Fruit fly (Drosophila melanogaster) whole organism, wandering third instar larva: ENCODE measurements around the gene Mlp84B.

Source experiments
- Abd-B ChIP-seq: fragments of >200 bp; optimal IDR thresholded peaks from 2 replicates; lab custom pipeline; 2017; ENCODE audit warnings: missing biosample characterization, missing genetic modification characterization
- CG32264 ChIP-seq: fragments of 200-800 bp; sonication (Bioruptor generic); optimal IDR thresholded peaks from 2 replicates; lab custom pipeline; 2016; ENCODE audit warnings: missing biosample characterization, missing genetic modification characterization
- CG9705 ChIP-seq: fragments of 200-800 bp; sonication (Bioruptor generic); optimal IDR thresholded peaks from 2 replicates; lab custom pipeline; 2018; ENCODE audit warnings: missing biosample characterization, mild to moderate bottlenecking, missing genetic modification characterization
- CrebA ChIP-seq: fragments of 200-800 bp; sonication (Bioruptor generic); optimal IDR thresholded peaks from 2 replicates; lab custom pipeline; 2016; ENCODE audit warnings: missing biosample characterization, mild to moderate bottlenecking, missing genetic modification characterization, borderline replicate concordance
- Dfd ChIP-seq: fragments of >200 bp; optimal IDR thresholded peaks from 2 replicates; lab custom pipeline; 2017; ENCODE audit warnings: missing biosample characterization, missing genetic modification characterization
- Dif ChIP-seq: fragments of 200-275, 200-300 bp; sonication (Bioruptor generic); optimal IDR thresholded peaks from 2 replicates; lab custom pipeline; 2018; ENCODE audit warnings: missing biosample characterization, missing genetic modification characterization; ENCODE audit not compliant: partially characterized antibody
- GATAd ChIP-seq: sonication (Bioruptor generic); optimal IDR thresholded peaks from 2 replicates; lab custom pipeline; 2016; ENCODE audit warnings: missing biosample characterization, missing genetic modification characterization
- HLH106 ChIP-seq: fragments of 200-800 bp; optimal IDR thresholded peaks from 3 replicates; lab custom pipeline; 2019; ENCODE audit warnings: missing biosample characterization, mild to moderate bottlenecking, missing genetic modification characterization, moderate library complexity
- Hnf4 ChIP-seq: fragments of 200-800 bp; sonication (Bioruptor generic); optimal IDR thresholded peaks from 2 replicates; lab custom pipeline; 2016; ENCODE audit warnings: missing biosample characterization, mild to moderate bottlenecking, missing genetic modification characterization
- Hr78 ChIP-seq: fragments of >200 bp; optimal IDR thresholded peaks from 2 replicates; lab custom pipeline; 2017; ENCODE audit warnings: missing biosample characterization, missing genetic modification characterization
- Hr83 ChIP-seq: fragments of 200-300 bp; sonication (Bioruptor generic); optimal IDR thresholded peaks from 2 replicates; lab custom pipeline; 2016; ENCODE audit warnings: missing biosample characterization, mild to moderate bottlenecking, missing genetic modification characterization, moderate library complexity; ENCODE audit not compliant: poor library complexity, severe bottlenecking
- Jra ChIP-seq: sonication (Bioruptor generic); optimal IDR thresholded peaks from 2 replicates; lab custom pipeline; 2016; ENCODE audit warnings: missing biosample characterization, missing genetic modification characterization
- Mio ChIP-seq: sonication (Bioruptor generic); optimal IDR thresholded peaks from 2 replicates; lab custom pipeline; 2016; ENCODE audit warnings: missing biosample characterization, missing genetic modification characterization
- Myc ChIP-seq: fragments of >200 bp; optimal IDR thresholded peaks from 2 replicates; lab custom pipeline; 2017
- N ChIP-seq: fragments of >200 bp; optimal IDR thresholded peaks from 2 replicates; lab custom pipeline; 2018; ENCODE audit warnings: missing biosample characterization, missing external identifiers, missing genetic modification characterization
- OdsH ChIP-seq: fragments of 200-800 bp; sonication (Bioruptor generic); optimal IDR thresholded peaks from 2 replicates; lab custom pipeline; 2016; ENCODE audit warnings: missing biosample characterization, mild to moderate bottlenecking, missing genetic modification characterization
- Rel ChIP-seq, 2 experiments: fragments of 200-800 bp; sonication (Bioruptor generic) in 1 of 2; optimal IDR thresholded peaks; 2 replicates in 1 of 2; 3 replicates in 1 of 2; lab custom pipeline; 2016 to 2019; ENCODE audit warnings: mild to moderate bottlenecking in 2 of 2, missing biosample characterization in 2 of 2, missing genetic modification characterization in 2 of 2, moderate library complexity in 1 of 2
- Sp1 ChIP-seq: fragments of 200-800 bp; sonication (Bioruptor generic); optimal IDR thresholded peaks from 3 replicates; lab custom pipeline; 2019; ENCODE audit warnings: missing biosample characterization, mild to moderate bottlenecking, missing genetic modification characterization, moderate library complexity
- Vsx2 ChIP-seq: fragments of 200-300, 225-300 bp; sonication (Bioruptor generic); optimal IDR thresholded peaks from 2 replicates; lab custom pipeline; 2018; ENCODE audit warnings: missing biosample characterization, missing genetic modification characterization; ENCODE audit not compliant: partially characterized antibody
- br ChIP-seq: fragments of 200-800 bp; sonication (Bioruptor generic); optimal IDR thresholded peaks from 2 replicates; lab custom pipeline; 2016; ENCODE audit warnings: missing biosample characterization, missing genetic modification characterization
- brk ChIP-seq: fragments of 200-800 bp; sonication (Bioruptor generic); optimal IDR thresholded peaks from 2 replicates; lab custom pipeline; 2016; ENCODE audit warnings: missing biosample characterization, mild to moderate bottlenecking, missing genetic modification characterization
- dl ChIP-seq, 2 experiments: fragments of 175-275, 200-275 bp in 1 of 2; fragments of 200-275 bp in 1 of 2; sonication (Bioruptor generic); optimal IDR thresholded peaks; lab custom pipeline; 2018; ENCODE audit warnings: mild to moderate bottlenecking in 2 of 2, missing biosample characterization in 2 of 2, missing genetic modification characterization in 2 of 2, moderate library complexity in 2 of 2; ENCODE audit not compliant: partially characterized antibody in 2 of 2, insufficient read depth in 1 of 2
- dmrt93B ChIP-seq: fragments of 200-800 bp; sonication (Bioruptor generic); optimal IDR thresholded peaks from 2 replicates; lab custom pipeline; 2018; ENCODE audit warnings: missing biosample characterization, mild to moderate bottlenecking, missing genetic modification characterization
- dsf ChIP-seq: sonication (Bioruptor generic); optimal IDR thresholded peaks from 2 replicates; lab custom pipeline; 2016; ENCODE audit warnings: missing biosample characterization, missing genetic modification characterization, borderline replicate concordance
- ey ChIP-seq: fragments of 200-800 bp; sonication (Bioruptor generic); optimal IDR thresholded peaks from 2 replicates; lab custom pipeline; 2016; ENCODE audit warnings: missing biosample characterization, missing genetic modification characterization
- foxo ChIP-seq, 2 experiments: fragments of 200-800 bp; sonication (Bioruptor generic); optimal IDR thresholded peaks; 2 replicates in 1 of 2; 3 replicates in 1 of 2; lab custom pipeline; 2016 to 2017; ENCODE audit warnings: missing biosample characterization in 2 of 2, missing genetic modification characterization in 2 of 2
- fru ChIP-seq: fragments of 200-800 bp; sonication (Bioruptor generic); optimal IDR thresholded peaks from 3 replicates; lab custom pipeline; 2016; ENCODE audit warnings: missing biosample characterization, mild to moderate bottlenecking, missing genetic modification characterization
- h ChIP-seq: fragments of 200-800 bp; sonication (Bioruptor generic); optimal IDR thresholded peaks from 3 replicates; lab custom pipeline; 2016; ENCODE audit warnings: missing biosample characterization, mild to moderate bottlenecking, missing genetic modification characterization
- jim ChIP-seq: fragments of 175-275, 200-325 bp; sonication (Bioruptor generic); optimal IDR thresholded peaks from 2 replicates; lab custom pipeline; 2016; ENCODE audit warnings: missing biosample characterization, mild to moderate bottlenecking, missing genetic modification characterization
- lola ChIP-seq: fragments of >200 bp; optimal IDR thresholded peaks from 2 replicates; lab custom pipeline; 2017; ENCODE audit warnings: missing biosample characterization, missing genetic modification characterization
- pan ChIP-seq: fragments of >200 bp; optimal IDR thresholded peaks from 2 replicates; lab custom pipeline; 2017
- psq ChIP-seq: fragments of 200-800 bp; sonication (Bioruptor generic); optimal IDR thresholded peaks from 3 replicates; lab custom pipeline; 2017; ENCODE audit warnings: missing biosample characterization, mild to moderate bottlenecking, missing genetic modification characterization, moderate library complexity
- rgr ChIP-seq: fragments of 200-800 bp; sonication (Bioruptor generic); optimal IDR thresholded peaks from 3 replicates; lab custom pipeline; 2016; ENCODE audit warnings: missing biosample characterization, mild to moderate bottlenecking, missing genetic modification characterization
- sage ChIP-seq: fragments of 200-800 bp; sonication (Bioruptor generic); optimal IDR thresholded peaks from 2 replicates; lab custom pipeline; 2016; ENCODE audit warnings: missing biosample characterization, mild to moderate bottlenecking, missing genetic modification characterization
- sv ChIP-seq: fragments of 200-800 bp; sonication (Bioruptor generic); optimal IDR thresholded peaks from 3 replicates; lab custom pipeline; 2016; ENCODE audit warnings: missing biosample characterization, missing genetic modification characterization
- tai ChIP-seq: sonication (Bioruptor generic); optimal IDR thresholded peaks from 2 replicates; lab custom pipeline; 2016; ENCODE audit warnings: missing biosample characterization, missing genetic modification characterization
- usp ChIP-seq: fragments of >200 bp; optimal IDR thresholded peaks from 2 replicates; lab custom pipeline; 2017; ENCODE audit warnings: missing biosample characterization, missing genetic modification characterization
- woc ChIP-seq: sonication (Bioruptor generic); optimal IDR thresholded peaks from 2 replicates; lab custom pipeline; 2016; ENCODE audit warnings: missing biosample characterization, mild to moderate bottlenecking, missing genetic modification characterization

Gene Mlp84B

dm6 chr3R:7087904-7088303 lies 29.6 kb downstream of the Mlp84B start:
- TF ChIP-seq Mio (no peak), ey (no peak), usp (GFP tag; lab: Kevin White, UChicago) (no peak)
- TF ChIP-seq, all 38 proteins: peak for 0

- no peak for TF ChIP-seq Abd-B (GFP tag; lab: Kevin White, UChicago)
- TF ChIP-seq jim, result no peak
- TF ChIP-seq tai, result no peak
- TF ChIP-seq N (GFP tag; lab: Kevin White, UChicago), result no peak
- no peak for TF ChIP-seq Sp1 (GFP tag; lab: Kevin White, UChicago)
- no peak for TF ChIP-seq Vsx2 (GFP tag; lab: Kevin White, UChicago)
- no peak for TF ChIP-seq Hnf4
- no peak for TF ChIP-seq CG32264 (GFP tag; lab: Kevin White, UChicago)
- no peak for TF ChIP-seq Rel (GFP tag; optimal IDR thresholded peaks at IDR 0.05; lab: Kevin White, UChicago)
- TF ChIP-seq Rel (tag; optimal IDR thresholded peaks at IDR 0.05; lab: Kevin White, UChicago), result no peak
- TF ChIP-seq Hr83 (GFP tag; lab: Kevin White, UChicago), result no peak
- TF ChIP-seq Mio, result no peak
- no peak for TF ChIP-seq br (GFP tag; lab: Kevin White, UChicago)
- no peak for TF ChIP-seq rgr (GFP tag; lab: Kevin White, UChicago)
- TF ChIP-seq woc, result no peak
- no peak for TF ChIP-seq CrebA (GFP tag; lab: Kevin White, UChicago)
- TF ChIP-seq usp (GFP tag; lab: Kevin White, UChicago), result no peak
- TF ChIP-seq Hr78 (GFP tag; lab: Kevin White, UChicago), result no peak
Measured at dm6 chr3R:7087201-7087505, 30.4 kb downstream of the Mlp84B start.

- TF ChIP-seq Hnf4 (peak; percentile 91), CG32264 (GFP tag; lab: Kevin White, UChicago) (no peak), Sp1 (GFP tag; lab: Kevin White, UChicago) (peak; percentile 76), CG9705 (GFP tag; lab: Kevin White, UChicago) (no peak), sage (GFP tag; lab: Kevin White, UChicago) (peak; percentile 55), jim (peak; percentile 84), dsf (GFP tag; lab: Kevin White, UChicago) (no peak), rgr (GFP tag; lab: Kevin White, UChicago) (peak; percentile 74), Mio (no peak), lola (GFP tag; lab: Kevin White, UChicago) (no peak), Vsx2 (GFP tag; lab: Kevin White, UChicago) (no peak), HLH106 (tag; lab: Kevin White, UChicago) (peak; percentile 19), usp (GFP tag; lab: Kevin White, UChicago) (no peak), woc (peak; percentile 42), Myc (lab: Kevin White, UChicago) (peak; percentile 59), Dif (GFP tag; lab: Kevin White, UChicago) (peak; percentile 87), ey (peak; percentile 29), h (GFP tag; lab: Kevin White, UChicago) (peak; percentile 86), OdsH (GFP tag; lab: Kevin White, UChicago) (peak; percentile 66), GATAd (GFP tag; lab: Kevin White, UChicago) (no peak), psq (peak; percentile 48), Rel (GFP tag; optimal IDR thresholded peaks at IDR 0.05; lab: Kevin White, UChicago) (no peak), Rel (tag; optimal IDR thresholded peaks at IDR 0.05; lab: Kevin White, UChicago) (peak; percentile 88), Abd-B (GFP tag; lab: Kevin White, UChicago) (no peak), Hr83 (GFP tag; lab: Kevin White, UChicago) (peak; percentile 94), fru (GFP tag; lab: Kevin White, UChicago) (peak; percentile 70), Hr78 (GFP tag; lab: Kevin White, UChicago) (no peak), dmrt93B (GFP tag; lab: Kevin White, UChicago) (no peak), CrebA (GFP tag; lab: Kevin White, UChicago) (no peak), pan (lab: Kevin White, UChicago) (no peak), Dfd (GFP tag; lab: Kevin White, UChicago) (no peak), sv (GFP tag; lab: Kevin White, UChicago) (peak; percentile 52), brk (GFP tag; lab: Kevin White, UChicago) (peak; percentile 21), dl (GFP tag; optimal IDR thresholded peaks at IDR 0.05; lab: Kevin White, UChicago; ENCODE audit: insufficient read depth in 1 of 2, partially characterized antibody in 2 of 2) (peak; percentile 9 to 27), br (GFP tag; lab: Kevin White, UChicago) (peak; percentile 78), foxo (GFP tag; optimal IDR thresholded peaks at IDR 0.05; lab: Kevin White, UChicago) (peak in 1 of 2 experiments; percentile 71), N (GFP tag; lab: Kevin White, UChicago) (no peak), Jra (peak; percentile 86), tai (no peak)
Measured at dm6 chr3R:7086377-7087200, 30.9 kb downstream of the Mlp84B start, which contains the start of gene alphaTub84B. TSS of gene alphaTub84B (plus strand) at chr3R:7086599.
